Fruit fly (Drosophila melanogaster) whole organism, embryonic: ENCODE results near the gene pnt.

Experiments
- Atf6 ChIP-seq: fragments of 200-800 bp; sonication (Bioruptor generic); IDR thresholded peaks from 2 replicates; pipeline ENCODE4 v1.3.6; 2022; ENCODE audit warnings: missing biosample characterization, missing genetic modification characterization
- B-H1 ChIP-seq: fragments of 200-800 bp; sonication (Bioruptor generic); IDR thresholded peaks from 3 replicates; pipeline ENCODE4 v1.3.6; 2022; ENCODE audit warnings: missing biosample characterization, missing genetic modification characterization
- CG1024 ChIP-seq: fragments of 200-800 bp; sonication (Bioruptor generic); IDR thresholded peaks from 2 replicates; pipeline ENCODE4 v1.3.6; 2022; ENCODE audit warnings: missing biosample characterization, missing genetic modification characterization
- CG11093 ChIP-seq: fragments of 200-800 bp; sonication (Bioruptor generic); IDR thresholded peaks from 3 replicates; pipeline ENCODE4 v1.3.6; 2022; ENCODE audit warnings: missing biosample characterization, missing genetic modification characterization
- CG12219 ChIP-seq: fragments of 200-800 bp; sonication (Bioruptor generic); optimal IDR thresholded peaks from 3 replicates; lab custom pipeline; 2018; ENCODE audit warnings: missing biosample characterization, mild to moderate bottlenecking, missing genetic modification characterization
- CG12299 ChIP-seq: fragments of 200-800 bp; sonication (Bioruptor generic); optimal IDR thresholded peaks from 2 replicates; lab custom pipeline; 2018; ENCODE audit warnings: missing biosample characterization, mild to moderate bottlenecking, missing genetic modification characterization
- CG13775 ChIP-seq: fragments of 200-800 bp; sonication (Bioruptor generic); optimal IDR thresholded peaks from 3 replicates; lab custom pipeline; 2017; ENCODE audit warnings: missing biosample characterization, mild to moderate bottlenecking, missing genetic modification characterization
- CG17186 ChIP-seq: fragments of 200-800 bp; sonication (Bioruptor generic); optimal IDR thresholded peaks from 3 replicates; lab custom pipeline; 2017; ENCODE audit warnings: missing biosample characterization, missing genetic modification reagents, missing genetic modification characterization
- CG3281 ChIP-seq: fragments of 200-800 bp; sonication (Bioruptor generic); optimal IDR thresholded peaks from 3 replicates; lab custom pipeline; 2017; ENCODE audit warnings: missing biosample characterization, mild to moderate bottlenecking, missing genetic modification characterization
- CG4617 ChIP-seq: fragments of 200-800 bp; sonication (Bioruptor generic); optimal IDR thresholded peaks from 3 replicates; lab custom pipeline; 2016; ENCODE audit warnings: missing biosample characterization, missing genetic modification characterization, borderline replicate concordance
- CG4730 ChIP-seq: fragments of 200-800 bp; sonication (Bioruptor generic); IDR thresholded peaks from 2 replicates; pipeline ENCODE4 v1.3.6; 2022; ENCODE audit warnings: missing biosample characterization, missing genetic modification characterization
- CG5180 ChIP-seq: fragments of 200-800 bp; sonication (Bioruptor generic); optimal IDR thresholded peaks from 3 replicates; lab custom pipeline; 2017; ENCODE audit warnings: missing biosample characterization, missing genetic modification characterization, mild to moderate bottlenecking, moderate library complexity, missing genetic modification reagents
- CG8388 ChIP-seq: fragments of 200-800 bp; sonication (Bioruptor generic); optimal IDR thresholded peaks from 2 replicates; lab custom pipeline; 2019; ENCODE audit warnings: missing biosample characterization, mild to moderate bottlenecking, missing genetic modification characterization, moderate library complexity
- CG8478 ChIP-seq: fragments of >200 bp; optimal IDR thresholded peaks from 2 replicates; lab custom pipeline; 2018
- CG9727 ChIP-seq: fragments of 200-800 bp; sonication (Bioruptor generic); optimal IDR thresholded peaks from 3 replicates; lab custom pipeline; 2017; ENCODE audit warnings: missing biosample characterization, mild to moderate bottlenecking, missing genetic modification characterization
- Doc2 ChIP-seq: fragments of 200-800 bp; sonication (Bioruptor generic); IDR thresholded peaks from 2 replicates; pipeline ENCODE4 v1.3.6; 2022; ENCODE audit warnings: missing biosample characterization, missing genetic modification characterization
- Dp ChIP-seq: fragments of 200-800 bp; sonication (Bioruptor generic); optimal IDR thresholded peaks from 2 replicates; lab custom pipeline; 2018; ENCODE audit warnings: missing biosample characterization, mild to moderate bottlenecking, missing genetic modification characterization, moderate library complexity
- Dref ChIP-seq: fragments of 200-800 bp; sonication (Bioruptor generic); IDR thresholded peaks from 2 replicates; pipeline ENCODE4 v1.3.6; 2022; ENCODE audit warnings: missing biosample characterization, missing genetic modification characterization
- Drgx ChIP-seq: fragments of 200-800 bp; sonication (Bioruptor generic); IDR thresholded peaks from 2 replicates; pipeline ENCODE4 v1.3.6; 2022; ENCODE audit warnings: missing biosample characterization, missing genetic modification characterization
- Eip74EF ChIP-seq, 2 experiments: fragments of 200-800 bp in 1 of 2; fragments of >200 bp in 1 of 2; sonication (Bioruptor generic) in 1 of 2; optimal IDR thresholded peaks; 2 replicates each; lab custom pipeline; 2017 to 2019; ENCODE audit warnings: missing biosample characterization in 2 of 2, missing genetic modification characterization in 2 of 2, mild to moderate bottlenecking in 1 of 2, moderate library complexity in 1 of 2
- HHEX ChIP-seq: fragments of 200-800 bp; sonication (Bioruptor generic); optimal IDR thresholded peaks from 3 replicates; lab custom pipeline; 2017; ENCODE audit warnings: missing biosample characterization, mild to moderate bottlenecking, missing genetic modification characterization, missing genetic modification reagents
- HLH3B ChIP-seq: fragments of 200-800 bp; sonication (Bioruptor generic); IDR thresholded peaks from 2 replicates; pipeline ENCODE4 v1.3.6; 2022; ENCODE audit warnings: missing biosample characterization, missing genetic modification characterization
- Hey ChIP-seq: fragments of 200-800 bp; sonication (Bioruptor generic); optimal IDR thresholded peaks from 3 replicates; lab custom pipeline; 2018; ENCODE audit warnings: missing biosample characterization, mild to moderate bottlenecking, missing genetic modification characterization
- HmgD ChIP-seq: fragments of 200-800 bp; sonication (Bioruptor generic); optimal IDR thresholded peaks from 3 replicates; lab custom pipeline; 2016; ENCODE audit warnings: missing biosample characterization, missing genetic modification characterization
- Max ChIP-seq: fragments of 200-800 bp; sonication (Bioruptor generic); optimal IDR thresholded peaks from 2 replicates; lab custom pipeline; 2016; ENCODE audit warnings: missing biosample characterization, mild to moderate bottlenecking, missing genetic modification characterization
- Poxn ChIP-seq: fragments of 200-800 bp; sonication (Bioruptor generic); IDR thresholded peaks from 2 replicates; pipeline ENCODE4 v1.3.6; 2022; ENCODE audit warnings: missing biosample characterization, missing genetic modification characterization
- Six4 ChIP-seq: fragments of 200-800 bp; sonication (Bioruptor generic); optimal IDR thresholded peaks from 2 replicates; lab custom pipeline; 2016; ENCODE audit warnings: missing biosample characterization, missing genetic modification characterization
- cad ChIP-seq: fragments of >200 bp; optimal IDR thresholded peaks from 2 replicates; lab custom pipeline; 2017; ENCODE audit warnings: missing biosample characterization, missing genetic modification characterization
- cas ChIP-seq: fragments of 200-800 bp; sonication (Bioruptor generic); IDR thresholded peaks from 2 replicates; pipeline ENCODE4 v1.3.6; 2022; ENCODE audit warnings: missing biosample characterization, missing genetic modification characterization
- chn ChIP-seq: fragments of 200-800 bp; sonication (Bioruptor generic); optimal IDR thresholded peaks from 2 replicates; lab custom pipeline; 2016; ENCODE audit warnings: missing biosample characterization, missing genetic modification characterization
- croc ChIP-seq: fragments of 200-800 bp; sonication (Bioruptor generic); conservative IDR thresholded peaks from 3 replicates; pipeline ENCODE4 v1.3.6; 2022; ENCODE audit warnings: missing biosample characterization, missing genetic modification characterization
- da ChIP-seq: fragments of 200-800 bp; sonication (Bioruptor generic); optimal IDR thresholded peaks from 2 replicates; lab custom pipeline; 2016; ENCODE audit warnings: missing biosample characterization, missing genetic modification characterization
- dimm ChIP-seq: fragments of 200-800 bp; sonication (Bioruptor generic); IDR thresholded peaks from 2 replicates; pipeline ENCODE4 v1.3.6; 2022; ENCODE audit warnings: missing biosample characterization, missing genetic modification characterization
- disco-r ChIP-seq: fragments of 200-800 bp; sonication (Bioruptor generic); optimal IDR thresholded peaks from 2 replicates; lab custom pipeline; 2016; ENCODE audit warnings: missing biosample characterization, missing genetic modification characterization
- dmrt99B ChIP-seq: fragments of 200-800 bp; sonication (Bioruptor generic); optimal IDR thresholded peaks from 2 replicates; lab custom pipeline; 2018; ENCODE audit warnings: missing biosample characterization, mild to moderate bottlenecking, missing genetic modification characterization, moderate library complexity
- dysf ChIP-seq: fragments of 200-800 bp; sonication (Bioruptor generic); IDR thresholded peaks from 3 replicates; pipeline ENCODE4 v1.3.6; 2022; ENCODE audit warnings: missing biosample characterization, missing genetic modification characterization
- fu2 ChIP-seq: fragments of 200-800 bp; sonication (Bioruptor generic); optimal IDR thresholded peaks from 2 replicates; lab custom pipeline; 2016; ENCODE audit warnings: missing biosample characterization, missing genetic modification characterization
- gcm ChIP-seq: fragments of 200-800 bp; sonication (Bioruptor generic); optimal IDR thresholded peaks from 2 replicates; lab custom pipeline; 2019; ENCODE audit warnings: missing biosample characterization, mild to moderate bottlenecking, missing genetic modification characterization, moderate library complexity
- ham ChIP-seq: fragments of 200-800 bp; sonication (Bioruptor generic); IDR thresholded peaks from 2 replicates; pipeline ENCODE4 v1.3.6; 2022; ENCODE audit warnings: missing biosample characterization, missing genetic modification characterization
- her ChIP-seq: fragments of 200-800 bp; sonication (Bioruptor generic); optimal IDR thresholded peaks from 2 replicates; lab custom pipeline; 2016; ENCODE audit warnings: missing biosample characterization, missing genetic modification characterization
- kah ChIP-seq: fragments of 200-800 bp; sonication (Bioruptor generic); optimal IDR thresholded peaks from 2 replicates; lab custom pipeline; 2018; ENCODE audit warnings: missing biosample characterization, mild to moderate bottlenecking, missing genetic modification characterization
- lab ChIP-seq: fragments of 200-800 bp; sonication (Bioruptor generic); optimal IDR thresholded peaks from 3 replicates; lab custom pipeline; 2017; ENCODE audit warnings: missing biosample characterization, missing genetic modification characterization, mild to moderate bottlenecking, moderate library complexity, missing genetic modification reagents
- maf-S ChIP-seq: fragments of 200-800 bp; sonication (Bioruptor generic); optimal IDR thresholded peaks from 2 replicates; lab custom pipeline; 2016; ENCODE audit warnings: missing biosample characterization, missing genetic modification characterization
- nau ChIP-seq: fragments of 200-800 bp; sonication (Bioruptor generic); optimal IDR thresholded peaks from 3 replicates; lab custom pipeline; 2017; ENCODE audit warnings: missing biosample characterization, mild to moderate bottlenecking, missing genetic modification characterization, missing genetic modification reagents
- nom ChIP-seq: fragments of 200-800 bp; sonication (Bioruptor generic); optimal IDR thresholded peaks from 2 replicates; lab custom pipeline; 2017; ENCODE audit warnings: missing biosample characterization, missing genetic modification characterization, mild to moderate bottlenecking, moderate library complexity, missing genetic modification reagents
- pros ChIP-seq: fragments of 200-800 bp; sonication (Bioruptor generic); optimal IDR thresholded peaks from 3 replicates; lab custom pipeline; 2019; ENCODE audit warnings: missing biosample characterization, mild to moderate bottlenecking, missing genetic modification characterization, moderate library complexity
- rib ChIP-seq: fragments of 200-800 bp; sonication (Bioruptor generic); IDR thresholded peaks from 2 replicates; pipeline ENCODE4 v1.3.6; 2022; ENCODE audit warnings: missing biosample characterization, missing genetic modification characterization
- sens ChIP-seq: fragments of 200-800 bp; sonication (Bioruptor generic); peaks from one replicate; lab custom pipeline; 2016; ENCODE audit warnings: missing biosample characterization, missing genetic modification characterization
- stwl ChIP-seq: fragments of 200-800 bp; sonication (Bioruptor generic); optimal IDR thresholded peaks from 3 replicates; lab custom pipeline; 2018; ENCODE audit warnings: missing biosample characterization, mild to moderate bottlenecking, missing genetic modification characterization, moderate library complexity
- toy ChIP-seq: fragments of 200-800 bp; sonication (Bioruptor generic); IDR thresholded peaks from 2 replicates; pipeline ENCODE4 v1.3.6; 2022; ENCODE audit warnings: missing biosample characterization, missing genetic modification characterization
- trem ChIP-seq: fragments of 200-800 bp; optimal IDR thresholded peaks from 3 replicates; lab custom pipeline; 2019; ENCODE audit warnings: missing biosample characterization, mild to moderate bottlenecking, missing genetic modification characterization, moderate library complexity

pnt gene

DNA sequence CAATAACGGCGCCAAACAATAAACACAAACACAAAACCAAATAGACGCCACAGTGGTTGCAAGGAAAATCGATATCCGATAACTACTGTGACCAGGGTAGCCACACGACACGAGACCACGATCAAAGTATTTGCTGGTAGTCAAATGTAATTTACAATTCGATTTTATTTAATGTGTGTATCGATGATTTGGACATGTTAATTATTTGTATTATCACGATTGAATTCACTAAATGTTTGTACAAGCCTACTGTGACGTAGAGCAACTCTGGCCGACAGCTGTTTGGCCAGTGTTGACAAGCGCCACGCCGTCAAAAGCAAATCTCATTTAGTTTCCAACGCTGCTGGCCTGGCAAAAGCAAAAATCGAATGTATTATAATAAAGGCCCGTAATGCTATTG lies 94.7 kb downstream of the pnt start, which contains the start of the genes Rad60 and EloA (continued):
- TF ChIP-seq fu2 (GFP tag; lab: Kevin White, UChicago) (peak; percentile 82), B-H1 (peak; percentile 51; the same call in 2 of the 3 replicates), toy (GFP tag; lab: Robert Waterston, UW) (peak; percentile 7; the same call in 1 of the 2 replicates), lab (GFP tag; lab: Kevin White, UChicago) (peak; percentile 83), Dp (peak; percentile 59), cad (no peak), ham (no peak), disco-r (GFP tag; lab: Kevin White, UChicago) (peak; percentile 63), HmgD (GFP tag; lab: Kevin White, UChicago) (peak; percentile 92), Max (peak; percentile 65), nom (peak; percentile 10), CG3281 (GFP tag; lab: Kevin White, UChicago) (peak; percentile 72), her (peak; percentile 83), gcm (peak; percentile 71), CG9727 (GFP tag; lab: Kevin White, UChicago) (peak; percentile 76), dimm (GFP tag; lab: Robert Waterston, UW) (no peak), rib (GFP tag; lab: Robert Waterston, UW) (0 out of 2 replicates have a peak, but pooled peaks have one; percentile 9), CG5180 (no peak), trem (tag; lab: Kevin White, UChicago) (peak; percentile 89), cas (GFP tag; lab: Robert Waterston, UW) (peak; percentile 68), dmrt99B (tag; lab: Kevin White, UChicago) (no peak), HLH3B (peak; percentile 52), stwl (peak; percentile 99), dysf (GFP tag; lab: Robert Waterston, UW) (peak; percentile 73), Hey (no peak), chn (peak; percentile 87), kah (peak; percentile 36), Six4 (GFP tag; lab: Kevin White, UChicago) (peak; percentile 81), HHEX (peak; percentile 41), Doc2 (GFP tag; lab: Robert Waterston, UW) (no peak), CG11093 (GFP tag; lab: Robert Waterston, UW) (0 out of 3 replicates have a peak, but pooled peaks have one; percentile 14), CG8478 (lab: Kevin White, UChicago) (no peak), CG1024 (GFP tag; lab: Robert Waterston, UW) (peak; percentile 37; the same call in 1 of the 2 replicates), CG8388 (GFP tag; lab: Kevin White, UChicago) (peak; percentile 75), sens (peak; percentile 97), Poxn (GFP tag; lab: Robert Waterston, UW) (0 out of 2 replicates have a peak, but pooled peaks have one; percentile 38), CG12299 (tag; lab: Kevin White, UChicago) (peak; percentile 49), Dref (GFP tag; lab: Robert Waterston, UW) (peak; percentile 78), croc (no peak), Atf6 (GFP tag; lab: Robert Waterston, UW) (peak; percentile 76), Eip74EF (GFP tag; optimal IDR thresholded peaks at IDR 0.05; lab: Kevin White, UChicago) (no peak), da (GFP tag; lab: Kevin White, UChicago) (peak; percentile 51), CG12219 (GFP tag; lab: Kevin White, UChicago) (peak; percentile 25), CG17186 (GFP tag; lab: Kevin White, UChicago) (peak; percentile 83), maf-S (GFP tag; lab: Kevin White, UChicago) (peak; percentile 85), Drgx (peak; percentile 60), CG13775 (GFP tag; lab: Kevin White, UChicago) (peak; percentile 73), pros (GFP tag; lab: Kevin White, UChicago) (no peak), nau (GFP tag; lab: Kevin White, UChicago) (peak; percentile 80), CG4730 (peak; percentile 24; the same call in 1 of the 2 replicates), CG4617 (peak; percentile 95)
